Fruit fly (Drosophila melanogaster): Measurements from ENCODE around the gene CG31715.

Gene CG31715

dm6 chr2L:10334854-10335277 is 6.5 kb upstream of the CG31715 start (continued):
- TF ChIP-seq CG15601 (tag; optimal IDR thresholded peaks at IDR 0.05): peak; percentile 77
- TF ChIP-seq esg (GFP tag; conservative IDR thresholded peaks at IDR 0.05): no peak
- TF ChIP-seq dmrt99B (tag; optimal IDR thresholded peaks at IDR 0.05): peak; percentile 47
- TF ChIP-seq Poxn (GFP tag; IDR thresholded peaks at IDR 0.05): no peak
- TF ChIP-seq sr (GFP tag; IDR thresholded peaks at IDR 0.05): no peak
- TF ChIP-seq CTCF (GFP tag; optimal IDR thresholded peaks at IDR 0.05): peak; percentile 26
- TF ChIP-seq bbx (GFP tag; IDR thresholded peaks at IDR 0.05; ENCODE audit: partially characterized antibody): peak; percentile 51
- TF ChIP-seq tll (GFP tag; optimal IDR thresholded peaks at IDR 0.05): no peak
- no peak for TF ChIP-seq Optix (GFP tag; IDR thresholded peaks at IDR 0.05)
- TF ChIP-seq ash1 (GFP tag; optimal IDR thresholded peaks at IDR 0.05): peak; percentile 40
- peak; percentile 85 for TF ChIP-seq CG17912 (GFP tag; optimal IDR thresholded peaks at IDR 0.05)
- peak; percentile 77 for TF ChIP-seq CG6765 (GFP tag; optimal IDR thresholded peaks at IDR 0.05)
- TF ChIP-seq Sry-δ (GFP tag; optimal IDR thresholded peaks at IDR 0.05): peak; percentile 54
- peak; percentile 98 for TF ChIP-seq kni (GFP tag; optimal IDR thresholded peaks at IDR 0.05)
- peak; percentile 32; the same call in 1 of the 2 replicates for TF ChIP-seq CG6689 (GFP tag; IDR thresholded peaks at IDR 0.05)
- peak; percentile 81 for TF ChIP-seq CG1603 (tag; optimal IDR thresholded peaks at IDR 0.05)
- TF ChIP-seq shn (GFP tag; optimal IDR thresholded peaks at IDR 0.05): peak; percentile 57
- TF ChIP-seq zen (tag; optimal IDR thresholded peaks at IDR 0.05): peak; percentile 29
- TF ChIP-seq Dll (GFP tag; IDR thresholded peaks at IDR 0.05; ENCODE audit: partially characterized antibody): peak; percentile 63
- no peak for TF ChIP-seq CG14050 (GFP tag; IDR thresholded peaks at IDR 0.05)
- TF ChIP-seq knrl (GFP tag; IDR thresholded peaks at IDR 0.05; ENCODE audit: partially characterized antibody): peak; percentile 12; the same call in 1 of the 3 replicates
- no peak for TF ChIP-seq hb (GFP tag; IDR thresholded peaks at IDR 0.05; ENCODE audit: partially characterized antibody)
- no peak for TF ChIP-seq CkIIα-i1 (GFP tag; IDR thresholded peaks at IDR 0.05)
- TF ChIP-seq fd96Cb (tag; optimal IDR thresholded peaks at IDR 0.05): no peak
- peak; percentile 15 for TF ChIP-seq ac (GFP tag; optimal IDR thresholded peaks at IDR 0.05)
- no peak for TF ChIP-seq E2f1 (GFP tag; IDR thresholded peaks at IDR 0.05)
- peak; percentile 62 for TF ChIP-seq CG1529 (GFP tag; optimal IDR thresholded peaks at IDR 0.05)
- peak; percentile 78 for TF ChIP-seq HHEX (GFP tag; optimal IDR thresholded peaks at IDR 0.05)
- TF ChIP-seq jigr1 (GFP tag; IDR thresholded peaks at IDR 0.05): no peak
- peak; percentile 2 for TF ChIP-seq Chrac-16 (GFP tag; optimal IDR thresholded peaks at IDR 0.05)
- TF ChIP-seq hth (optimal IDR thresholded peaks at IDR 0.05): no peak
- peak; percentile 61 for TF ChIP-seq cwo (GFP tag; optimal IDR thresholded peaks at IDR 0.05)
- peak; percentile 51; the same call in 1 of the 2 replicates for TF ChIP-seq CG14441 (GFP tag; IDR thresholded peaks at IDR 0.05)
- TF ChIP-seq Sin3A (optimal IDR thresholded peaks at IDR 0.05): no peak
- TF ChIP-seq Mrtf (GFP tag; IDR thresholded peaks at IDR 0.05): no peak
- peak; percentile 32; the same call in 1 of the 2 replicates for TF ChIP-seq HLH3B (GFP tag; IDR thresholded peaks at IDR 0.05)
- peak; percentile 74 for TF ChIP-seq Bgb (GFP tag; IDR thresholded peaks at IDR 0.05; ENCODE audit: partially characterized antibody)
- TF ChIP-seq sqz (GFP tag; optimal IDR thresholded peaks at IDR 0.05): peak; percentile 76
- peak; percentile 47 for TF ChIP-seq zfh2 (GFP tag; optimal IDR thresholded peaks at IDR 0.05)
- TF ChIP-seq CG7786 (GFP tag; optimal IDR thresholded peaks at IDR 0.05): peak; percentile 30
- TF ChIP-seq vnd (GFP tag; IDR thresholded peaks at IDR 0.05; ENCODE audit: partially characterized antibody): no peak; the same call in 2 of the 3 replicates
- TF ChIP-seq MESR4 (GFP tag; optimal IDR thresholded peaks at IDR 0.05): peak; percentile 70
- TF ChIP-seq Antp (GFP tag; optimal IDR thresholded peaks at IDR 0.05): peak; percentile 20
- TF ChIP-seq C15 (GFP tag; IDR thresholded peaks at IDR 0.05): no peak
- peak; percentile 76 for TF ChIP-seq CG33557 (GFP tag; optimal IDR thresholded peaks at IDR 0.05)
- TF ChIP-seq CG12104 (GFP tag; optimal IDR thresholded peaks at IDR 0.05): no peak
- peak; percentile 59; the same call in 1 of the 2 replicates for TF ChIP-seq CG32767 (GFP tag; IDR thresholded peaks at IDR 0.05)
- peak; percentile 34 for TF ChIP-seq tap (tag; optimal IDR thresholded peaks at IDR 0.05)
- TF ChIP-seq ftz-f1 (GFP tag; optimal IDR thresholded peaks at IDR 0.05): peak; percentile 83
- TF ChIP-seq CG9797 (GFP tag; optimal IDR thresholded peaks at IDR 0.05): peak; percentile 35
- peak; percentile 46; the same call in 1 of the 2 replicates for TF ChIP-seq ranshi (GFP tag; IDR thresholded peaks at IDR 0.05)
